Worm (Caenorhabditis elegans): ENCODE data around the gene C55A6.11.

DNA sequence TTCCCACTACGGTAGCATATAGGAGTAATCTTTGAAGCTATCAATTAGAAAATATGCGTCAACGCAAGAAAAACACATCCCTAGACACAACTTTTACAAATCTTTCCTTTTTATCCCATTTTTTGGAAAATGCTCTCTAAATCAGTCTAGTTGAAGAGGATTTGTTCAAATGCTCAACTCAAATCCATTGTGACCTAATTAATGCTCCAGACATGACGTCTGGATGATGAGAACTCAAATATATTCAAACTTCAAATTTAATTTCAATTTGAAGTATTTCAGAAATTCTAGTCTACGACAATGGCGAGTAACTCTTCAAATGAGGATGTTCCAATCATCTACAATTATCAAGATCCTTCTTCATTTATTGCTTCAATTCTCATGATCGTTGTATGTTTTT, 32.1 kb downstream of the C55A6.11 start, which contains the start of gene srx-85:
- TF ChIP-seq nfya-1 (tag; optimal IDR thresholded peaks at IDR 0.05; ENCODE audit: insufficient read depth) (no peak), ceh-9 (tag; optimal IDR thresholded peaks at IDR 0.05) (no peak), nhr-11 (tag; optimal IDR thresholded peaks at IDR 0.05) (no peak), ztf-11 (tag; optimal IDR thresholded peaks at IDR 0.05) (no peak), egl-27 (tag; optimal IDR thresholded peaks at IDR 0.05) (no peak), nhr-237 (tag; optimal IDR thresholded peaks at IDR 0.05) (no peak)
